Fruit fly (Drosophila melanogaster): ENCODE results near the gene Flad2.
A peak's percentile ranks its signal among the peaks of the same experiment; 100 is the strongest.

Flad2 gene

DNA sequence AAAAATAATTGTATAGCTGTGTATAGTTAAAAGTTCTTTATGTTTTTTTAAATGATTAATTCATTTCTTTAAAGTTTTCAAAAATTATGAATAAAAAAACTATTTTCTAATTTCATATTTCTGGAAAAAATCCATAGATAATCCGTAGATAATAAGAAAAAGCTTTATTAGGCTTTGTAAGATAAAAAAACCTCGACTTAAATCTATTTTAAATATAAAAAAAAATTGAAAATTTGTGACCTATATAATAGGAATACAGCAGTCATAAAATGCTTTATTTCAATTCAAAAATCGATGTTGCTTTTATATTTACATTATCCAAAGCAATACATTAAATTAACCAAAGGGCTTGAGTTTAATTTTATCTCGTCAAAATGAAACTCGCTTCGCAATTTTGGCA lies at the start of gene Flad2:
Flad2 (plus strand) TSS at position 301 of the 400 bp plus-strand sequence.
- TF ChIP-seq noc (tag; optimal IDR thresholded peaks at IDR 0.05): no peak

DNA sequence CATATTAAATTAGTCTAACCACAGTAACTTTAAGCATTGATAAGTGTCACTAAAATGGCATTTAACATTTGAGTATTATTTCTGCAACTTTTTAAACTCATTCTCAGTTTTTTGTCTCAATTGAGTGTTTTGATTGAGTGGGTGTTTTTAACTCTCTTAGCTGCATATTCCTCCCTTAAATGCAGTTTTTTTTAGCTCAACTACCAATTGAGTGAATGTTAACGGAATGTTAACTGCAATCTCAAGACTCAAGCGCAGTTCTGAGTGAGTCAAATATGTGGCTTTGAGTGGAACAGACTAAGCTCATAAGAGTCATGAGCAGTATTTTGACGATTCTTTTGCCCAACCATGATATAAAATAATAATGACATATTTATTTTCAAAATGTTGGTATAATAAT lies 49.4 kb upstream of the Flad2 start:
- TF ChIP-seq noc (tag; optimal IDR thresholded peaks at IDR 0.05): no peak

DNA sequence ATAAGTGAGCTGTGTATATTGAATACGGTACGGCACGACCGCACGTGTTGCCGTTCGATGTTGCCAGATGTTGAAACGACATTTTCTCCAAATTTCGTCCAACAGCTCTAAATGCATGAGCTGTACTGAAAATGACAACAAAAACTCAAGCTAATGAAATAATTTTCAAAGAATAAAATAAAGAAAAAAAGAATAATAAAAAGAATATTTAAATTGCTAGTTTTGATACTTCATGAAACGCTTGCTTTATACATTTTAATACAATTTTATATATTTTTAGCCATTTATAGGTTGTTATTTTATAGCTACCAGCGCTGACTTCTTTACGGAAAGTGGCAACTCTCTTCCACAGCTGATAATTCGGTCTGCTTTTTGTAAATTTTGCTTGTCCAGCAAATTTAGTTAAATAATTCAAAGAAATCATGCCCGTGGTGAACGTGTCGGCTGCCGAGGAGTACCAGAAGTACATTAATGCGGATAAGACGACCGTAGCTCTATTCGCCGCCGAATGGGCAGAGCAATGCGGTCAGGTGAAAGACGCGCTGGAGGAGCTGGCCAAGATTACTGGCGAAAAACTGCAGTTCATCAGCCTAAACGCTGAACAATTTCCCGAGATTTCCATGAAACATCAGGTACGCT lies 46.1 kb upstream of the Flad2 start, which contains the start of the genes Nnp-1 and Grx3:
Nnp-1 (minus strand) TSS at position 81 of the 639 bp plus-strand sequence.
Grx3 (plus strand) TSS at position 339 of the 639 bp plus-strand sequence.
- no peak for TF ChIP-seq noc (tag; optimal IDR thresholded peaks at IDR 0.05)

DNA sequence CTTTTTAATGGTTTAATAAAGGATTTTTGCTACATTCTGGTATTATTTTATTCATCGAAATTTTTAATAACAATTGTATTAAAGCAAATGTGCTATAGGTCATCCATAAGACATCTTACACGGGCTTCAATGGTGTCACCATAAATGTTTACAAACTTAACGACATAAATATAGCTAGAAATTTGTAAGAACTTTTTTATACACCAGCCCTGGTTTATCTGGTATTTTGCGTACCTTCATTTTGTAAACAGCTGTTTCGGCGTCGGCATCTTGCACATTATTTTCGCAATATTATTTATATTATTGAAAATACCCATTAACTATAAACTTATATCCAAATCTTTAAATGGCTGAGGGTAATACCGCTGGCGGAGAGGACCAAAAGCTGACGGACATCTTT lies 44.9 kb upstream of the Flad2 start, which contains the start of gene Tap42:
Tap42 (plus strand) TSS at position 240 of the 400 bp plus-strand sequence.
- no peak for TF ChIP-seq noc (tag; optimal IDR thresholded peaks at IDR 0.05)

DNA sequence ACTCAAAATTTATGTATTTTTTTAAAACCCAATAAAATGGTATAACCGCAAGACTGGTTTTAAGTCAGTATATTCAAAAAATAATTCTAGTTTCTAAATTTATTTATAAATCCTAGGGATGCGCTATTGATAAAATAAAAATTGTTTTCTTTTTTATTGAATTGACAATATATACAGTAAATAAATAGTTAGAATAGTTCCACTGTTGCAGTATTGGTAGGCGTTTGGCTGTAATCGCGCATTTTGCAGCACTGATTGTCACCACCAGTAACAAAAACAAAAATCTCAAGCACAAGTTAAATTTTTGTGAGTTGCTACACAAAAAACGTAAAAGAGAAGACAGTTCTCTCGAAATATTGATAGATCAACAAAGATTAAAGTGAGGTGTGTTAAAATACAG lies 43.4 kb upstream of the Flad2 start, which contains the start of gene CG31855:
CG31855 (plus strand) TSS at position 265 of the 400 bp plus-strand sequence.
- peak; percentile 80 for TF ChIP-seq noc (tag; optimal IDR thresholded peaks at IDR 0.05)

DNA sequence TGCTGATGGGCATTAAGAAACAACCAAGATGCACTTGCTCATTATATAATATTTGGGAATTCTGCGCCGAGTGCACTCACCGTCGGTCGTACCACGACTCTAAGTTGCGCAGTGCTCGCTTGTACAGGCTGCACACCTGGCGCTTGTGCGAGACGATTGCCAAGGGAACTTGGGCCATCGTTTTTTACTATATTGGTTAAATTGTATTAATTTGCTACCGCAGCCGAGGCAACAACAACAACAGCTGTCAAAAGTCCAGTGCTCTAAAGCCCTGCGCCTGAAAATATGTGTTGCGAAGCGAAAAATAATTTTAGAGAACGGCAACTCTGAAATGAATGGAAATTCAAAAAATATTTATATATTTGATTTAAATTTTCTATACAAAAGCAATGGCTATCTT lies 41.6 kb upstream of the Flad2 start, which contains the start of gene ND-B22:
ND-B22 (minus strand) TSS at position 349 of the 400 bp plus-strand sequence.
- TF ChIP-seq noc (tag; optimal IDR thresholded peaks at IDR 0.05): peak; percentile 16

DNA sequence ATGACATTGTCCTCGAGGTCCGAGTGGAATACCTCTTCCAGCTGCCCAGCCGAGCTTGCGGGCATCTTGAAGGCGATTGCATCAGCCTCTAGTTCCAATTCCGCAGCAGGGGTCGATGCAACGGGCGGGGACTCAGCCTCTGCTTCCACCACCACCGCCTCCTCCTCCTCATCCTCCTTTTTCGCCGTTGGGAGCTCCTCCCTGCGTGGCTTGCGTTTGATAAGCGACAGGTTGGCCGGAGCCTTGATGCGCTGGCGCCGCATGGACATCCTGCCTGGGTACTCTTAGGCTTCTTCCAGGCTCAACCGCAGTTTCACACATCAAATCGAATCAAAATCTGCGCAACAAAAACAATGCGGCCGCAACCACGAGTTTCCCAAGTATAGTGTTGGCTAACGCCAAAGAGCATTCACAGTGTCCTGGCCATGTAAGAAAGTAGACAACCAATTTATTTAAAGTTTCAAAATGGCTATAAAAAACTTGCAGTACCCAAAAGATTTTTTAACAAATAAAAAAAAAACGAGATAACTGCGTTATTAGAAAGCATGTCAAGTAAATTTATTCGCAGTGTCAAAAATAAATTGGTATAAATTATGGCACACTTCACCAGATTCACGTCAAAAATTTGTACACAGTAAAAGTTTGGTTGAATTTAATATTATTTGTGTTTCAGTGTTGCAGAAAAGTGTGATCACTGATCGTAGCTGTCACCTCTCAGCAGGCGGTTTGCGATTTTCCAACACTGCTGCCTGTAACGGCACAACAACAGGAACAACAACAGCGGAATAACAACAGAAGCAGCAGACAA lies 38.7 kb upstream of the Flad2 start, which contains the start of the genes Bdp1 and CG6565:
Bdp1 (minus strand) TSS at position 456 of the 808 bp plus-strand sequence.
CG6565 (plus strand) TSS at position 585 of the 808 bp plus-strand sequence.
- peak; percentile 96 for TF ChIP-seq noc (tag; optimal IDR thresholded peaks at IDR 0.05)

DNA sequence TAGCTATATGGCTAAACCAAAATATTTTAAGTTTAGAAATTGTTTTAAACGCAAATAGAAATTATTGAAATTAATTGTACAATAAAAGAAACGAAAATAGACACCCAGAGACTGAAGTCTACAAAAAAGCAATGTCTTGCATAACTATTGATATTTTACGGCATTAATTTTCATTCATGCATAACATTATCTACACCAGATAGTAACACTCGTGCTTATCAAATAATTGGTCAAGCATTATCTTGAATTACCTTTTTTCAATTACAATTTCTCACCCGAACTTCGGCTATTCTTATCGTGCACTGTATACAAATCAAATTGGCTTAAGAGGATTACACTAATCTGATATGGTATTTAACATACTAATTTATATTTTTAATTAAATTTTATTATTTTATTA lies 36.2 kb upstream of the Flad2 start:
- TF ChIP-seq noc (tag; optimal IDR thresholded peaks at IDR 0.05): no peak

DNA sequence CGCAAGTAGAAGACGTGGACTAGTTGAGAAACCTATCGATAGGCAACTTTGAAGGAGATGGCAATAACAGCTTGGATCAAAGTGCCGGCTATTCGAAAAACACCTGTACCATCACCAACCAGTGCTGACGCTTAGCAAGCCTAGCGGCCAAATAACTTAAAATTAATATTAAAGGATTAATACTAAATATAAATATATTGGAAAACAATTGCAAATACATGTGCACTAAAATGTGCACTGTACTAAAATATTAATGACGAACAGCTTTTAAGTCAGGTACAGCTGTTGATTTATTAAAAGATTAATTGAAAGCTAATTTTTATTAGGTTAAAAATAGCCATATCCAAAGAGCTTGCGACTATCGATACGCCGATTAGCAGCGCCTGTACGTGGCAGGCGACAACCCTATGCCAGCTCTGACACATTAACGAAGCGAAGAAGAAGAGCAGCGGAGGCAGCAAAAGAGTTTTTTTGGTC lies 33.8 kb upstream of the Flad2 start, which contains the start of the genes CG9302 and beta'COP:
CG9302 (minus strand) TSS at position 51 of the 477 bp plus-strand sequence.
beta'COP (plus strand) TSS at position 415 of the 477 bp plus-strand sequence.
- peak; percentile 79 for TF ChIP-seq noc (tag; optimal IDR thresholded peaks at IDR 0.05)

DNA sequence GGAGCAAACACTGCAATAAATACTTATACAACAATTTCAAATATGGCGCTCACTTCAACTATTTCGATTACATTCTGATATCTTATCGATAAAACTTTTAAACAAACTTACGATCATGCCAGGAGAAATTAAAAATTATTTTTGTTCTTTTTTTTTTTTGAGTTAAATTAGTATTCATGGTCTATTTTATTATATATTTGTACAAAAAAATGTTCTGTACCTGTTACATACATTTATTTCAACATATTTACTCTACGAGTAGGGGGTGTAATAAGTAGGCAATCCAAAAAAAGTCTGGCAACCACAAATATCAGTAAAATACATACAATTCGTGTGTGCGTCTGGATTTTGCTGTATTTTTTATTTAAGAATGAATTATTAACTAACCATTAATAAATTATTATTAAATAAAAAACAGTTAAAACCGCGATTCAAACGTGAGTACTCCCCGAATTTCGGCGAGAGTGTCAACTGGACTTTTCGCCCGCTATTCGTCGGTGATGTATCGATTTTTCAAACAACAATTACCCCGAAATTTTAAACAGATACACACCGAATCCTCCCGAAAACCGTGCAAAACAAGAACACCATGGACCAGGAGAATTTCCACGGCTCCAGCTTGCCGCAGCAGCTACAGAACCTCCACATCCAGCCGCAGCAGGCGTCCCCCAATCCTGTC lies 29.8 kb upstream of the Flad2 start, which contains the start of gene loqs:
loqs (plus strand) TSS at position 302 of the 679 bp plus-strand sequence.
- TF ChIP-seq noc (tag; optimal IDR thresholded peaks at IDR 0.05): no peak

DNA sequence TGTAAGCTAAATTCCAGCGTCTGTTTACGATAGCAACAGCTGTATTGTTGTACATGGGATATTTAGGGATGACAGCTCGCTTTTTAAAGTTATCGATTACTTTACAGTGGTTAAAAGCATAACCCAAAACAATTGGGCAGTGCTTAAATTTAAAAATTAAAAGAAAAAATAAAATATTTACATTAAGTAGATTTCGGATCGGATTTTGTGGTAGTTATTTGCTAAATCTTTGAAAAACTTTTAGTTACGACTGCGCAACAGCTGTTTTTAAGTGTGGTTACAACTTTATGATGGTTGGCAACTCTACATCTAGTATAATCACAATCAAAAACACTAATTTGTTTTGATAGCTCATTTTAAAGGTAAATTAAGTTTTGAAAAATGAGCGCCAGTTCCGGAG lies 25.1 kb upstream of the Flad2 start, which contains the start of the genes Ing5 and CG7099:
Ing5 (minus strand) TSS at position 58 of the 400 bp plus-strand sequence.
CG7099 (plus strand) TSS at position 317 of the 400 bp plus-strand sequence.
- TF ChIP-seq noc (tag; optimal IDR thresholded peaks at IDR 0.05): peak; percentile 95

DNA sequence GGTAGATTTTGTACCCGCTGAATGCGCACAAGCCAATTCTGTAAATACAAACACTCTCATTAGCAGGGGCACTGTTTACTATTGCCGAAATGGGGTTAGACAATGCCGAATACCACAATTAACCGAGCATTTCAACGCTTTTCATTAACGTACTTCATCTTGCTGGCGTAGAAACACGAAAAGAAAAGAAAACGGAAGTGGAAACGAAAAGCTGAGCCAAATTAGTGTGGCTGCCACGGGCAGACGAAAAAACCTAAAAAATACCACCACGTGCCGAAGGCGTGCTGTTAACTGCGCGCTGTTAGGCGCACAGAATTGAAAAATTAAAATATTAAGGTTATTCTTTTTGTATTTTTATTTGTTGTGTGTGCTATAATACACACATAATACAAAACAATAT lies 17.4 kb upstream of the Flad2 start, which contains the start of gene RpL24:
RpL24 (minus strand) TSS at position 229 of the 400 bp plus-strand sequence.
- TF ChIP-seq noc (tag; optimal IDR thresholded peaks at IDR 0.05): peak; percentile 83

DNA sequence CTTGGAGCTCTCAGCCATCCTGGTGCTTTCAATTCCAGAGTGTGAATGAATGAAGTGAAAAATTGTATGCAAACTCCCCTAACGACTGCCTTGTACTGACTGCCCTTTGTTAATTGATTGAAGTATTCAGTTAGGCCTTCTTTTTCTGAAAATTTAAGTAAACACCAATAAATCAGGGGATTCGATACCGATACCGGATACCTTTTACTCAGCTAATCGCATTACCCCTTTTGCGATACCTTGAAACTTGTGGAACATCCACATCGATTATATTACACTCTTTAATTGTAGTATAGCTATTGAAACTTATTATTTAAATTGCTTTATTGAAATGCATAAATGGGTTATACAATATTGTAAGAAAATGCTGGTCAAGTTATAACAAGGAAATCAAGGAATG lies 16.2 kb upstream of the Flad2 start, which contains the start of gene CG16957:
CG16957 (minus strand) TSS at position 101 of the 400 bp plus-strand sequence.
- TF ChIP-seq noc (tag; optimal IDR thresholded peaks at IDR 0.05): no peak

DNA sequence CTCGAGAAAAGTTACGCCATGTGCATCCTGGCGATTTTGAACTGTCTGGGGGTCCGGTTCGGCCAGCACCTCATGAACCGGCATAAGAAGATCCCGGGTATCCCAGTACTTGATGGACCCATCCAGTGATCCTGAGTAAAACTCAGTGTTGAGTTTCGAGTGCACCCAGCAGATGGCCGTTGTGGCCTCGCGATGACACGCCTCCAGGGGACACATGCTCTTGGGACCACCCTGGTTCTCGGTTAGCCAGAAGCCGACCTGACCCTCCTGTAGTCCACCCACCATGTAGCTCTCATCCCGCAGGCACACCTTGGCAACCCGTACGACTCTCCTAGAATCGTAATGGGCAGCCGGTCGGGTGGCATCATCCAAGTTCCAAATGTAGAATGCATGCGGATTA lies 14.9 kb upstream of the Flad2 start:
- no peak for TF ChIP-seq noc (tag; optimal IDR thresholded peaks at IDR 0.05)

DNA sequence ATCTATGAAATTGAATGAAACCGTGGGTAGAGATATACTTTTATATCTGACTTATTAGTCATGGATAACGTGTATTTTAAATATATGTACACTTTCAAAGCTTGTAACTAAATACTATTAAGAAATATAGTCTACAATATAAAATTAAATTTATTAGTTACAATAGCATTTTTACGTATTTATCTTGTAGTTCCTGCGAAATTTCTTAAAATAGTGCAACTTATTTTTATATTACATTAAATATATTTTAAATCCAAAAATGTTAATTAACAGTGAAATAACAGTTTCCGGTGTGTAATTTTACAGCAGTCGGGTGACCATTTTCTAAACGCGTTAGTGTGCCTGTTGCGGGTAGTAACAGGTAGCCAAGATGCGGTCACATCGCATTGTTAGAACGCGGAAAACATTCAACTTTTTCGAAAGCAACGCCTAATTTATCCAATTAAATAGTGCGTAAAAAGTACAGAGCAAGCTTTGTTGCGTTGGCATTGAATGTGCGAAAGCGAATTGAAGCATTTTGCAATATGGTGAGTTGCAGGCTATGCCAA lies 13.6 kb upstream of the Flad2 start, which contains the start of the genes CG10859 and CG7110:
CG10859 (minus strand) TSS at position 51 of the 548 bp plus-strand sequence.
CG7110 (plus strand) TSS at position 378 of the 548 bp plus-strand sequence.
- no peak for TF ChIP-seq noc (tag; optimal IDR thresholded peaks at IDR 0.05)
